Worm (Caenorhabditis elegans) whole organism, young adult: ENCODE measurements around the gene rps-1.

Source experiments
- B0035.1 ChIP-seq: sonication (generic microtip); optimal IDR thresholded peaks from 2 replicates; lab custom pipeline; 2016; ENCODE audit warnings: missing genetic modification characterization, mild to moderate bottlenecking, missing compliant biosample characterization, missing genotype, missing genetic modification reagents
- B0336.3 ChIP-seq: fragments of 200-800 bp; sonication (Bioruptor generic); IDR thresholded peaks from 2 replicates; pipeline ENCODE4 v1.3.6; 2022; ENCODE audit warnings: missing genetic modification characterization, missing compliant biosample characterization
- C17E4.6 ChIP-seq: fragments of 200-800 bp; sonication (Bioruptor generic); IDR thresholded peaks from 2 replicates; pipeline ENCODE4 v1.3.6; 2022; ENCODE audit warnings: missing genetic modification reagents, missing genetic modification characterization, missing compliant biosample characterization
- F22D6.2 ChIP-seq: sonication (generic microtip); optimal IDR thresholded peaks from 2 replicates; lab custom pipeline; 2016; ENCODE audit warnings: mild to moderate bottlenecking, missing genetic modification characterization, missing compliant biosample characterization
- T07F8.4 ChIP-seq: sonication (generic microtip); optimal IDR thresholded peaks from 2 replicates; lab custom pipeline; 2016; ENCODE audit warnings: mild to moderate bottlenecking, missing genetic modification characterization, moderate library complexity, missing compliant biosample characterization
- Y53G8AR.9 ChIP-seq: fragments of 200-800 bp; sonication (Bioruptor generic); conservative IDR thresholded peaks from 2 replicates; pipeline ENCODE4 v1.3.6; 2022; ENCODE audit warnings: missing genetic modification reagents, missing genetic modification characterization, missing compliant biosample characterization
- Y56A3A.18 ChIP-seq: fragments of 200-800 bp; sonication (Bioruptor generic); IDR thresholded peaks from 2 replicates; pipeline ENCODE4 v1.3.6; 2022; ENCODE audit warnings: missing genetic modification reagents, missing genetic modification characterization, missing compliant biosample characterization
- ZK185.1 ChIP-seq: sonication (generic microtip); optimal IDR thresholded peaks from 2 replicates; lab custom pipeline; 2016; ENCODE audit warnings: mild to moderate bottlenecking, missing genetic modification characterization, missing compliant biosample characterization; ENCODE audit not compliant: poor library complexity, severe bottlenecking
- aptf-2 ChIP-seq: fragments of 200-800 bp; sonication (Bioruptor generic); conservative IDR thresholded peaks from 2 replicates; pipeline ENCODE4 v1.3.6; 2022; ENCODE audit warnings: missing genetic modification reagents, missing genetic modification characterization, missing compliant biosample characterization
- attf-3 ChIP-seq: fragments of 200-800 bp; sonication (Bioruptor generic); conservative IDR thresholded peaks from 2 replicates; pipeline ENCODE4 v1.3.6; 2022; ENCODE audit warnings: missing genetic modification reagents, missing genetic modification characterization, missing compliant biosample characterization
- attf-5 ChIP-seq: fragments of 200-800 bp; sonication (Bioruptor generic); optimal IDR thresholded peaks from 2 replicates; lab custom pipeline; 2018; ENCODE audit warnings: mild to moderate bottlenecking, missing genetic modification characterization, missing compliant biosample characterization
- attf-6 ChIP-seq: fragments of 200-800 bp; sonication (Bioruptor generic); IDR thresholded peaks from 2 replicates; pipeline ENCODE4 v1.3.6; 2022; ENCODE audit warnings: missing genetic modification reagents, missing genetic modification characterization, missing compliant biosample characterization
- ccch-3 ChIP-seq: fragments of 200-800 bp; sonication (Bioruptor generic); optimal IDR thresholded peaks from 2 replicates; lab custom pipeline; 2018; ENCODE audit warnings: mild to moderate bottlenecking, missing genetic modification characterization, missing compliant biosample characterization
- cebp-1 ChIP-seq, 2 experiments: fragments of 200-800 bp in 1 of 2; sonication (Bioruptor generic) in 1 of 2; sonication (generic microtip) in 1 of 2; IDR thresholded peaks in 1 of 2; optimal IDR thresholded peaks in 1 of 2; 2 replicates each; pipeline versions ENCODE4 v1.3.6 to Lab custom; 2017 to 2022; ENCODE audit warnings: missing compliant biosample characterization in 2 of 2, missing genetic modification characterization in 2 of 2, mild to moderate bottlenecking in 1 of 2, missing genetic modification reagents in 1 of 2, moderate library complexity in 1 of 2
- ceh-100 ChIP-seq: fragments of 200-800 bp; sonication (Bioruptor generic); IDR thresholded peaks from 2 replicates; pipeline ENCODE4 v1.3.6; 2022; ENCODE audit warnings: missing genetic modification reagents, missing genetic modification characterization, missing compliant biosample characterization
- ceh-40 ChIP-seq: fragments of 200-800 bp; sonication (Bioruptor generic); IDR thresholded peaks from 2 replicates; pipeline ENCODE4 v1.3.6; 2022; ENCODE audit warnings: missing genetic modification characterization, missing compliant biosample characterization
- chd-7 ChIP-seq: sonication (generic microtip); optimal IDR thresholded peaks from 2 replicates; lab custom pipeline; 2016; ENCODE audit warnings: mild to moderate bottlenecking, missing genetic modification characterization, moderate library complexity, missing compliant biosample characterization
- egl-18 ChIP-seq: fragments of 200-800 bp; sonication (Bioruptor generic); IDR thresholded peaks from 2 replicates; pipeline ENCODE4 v1.3.6; 2022; ENCODE audit warnings: missing genetic modification reagents, missing genetic modification characterization, missing compliant biosample characterization
- egl-44 ChIP-seq: fragments of 200-800 bp; sonication (Bioruptor generic); IDR thresholded peaks from 2 replicates; pipeline ENCODE4 v1.3.6; 2022; ENCODE audit warnings: missing genetic modification reagents, missing genetic modification characterization, missing compliant biosample characterization
- ekl-4 ChIP-seq: fragments of 200-800 bp; sonication (Bioruptor generic); IDR thresholded peaks from 2 replicates; pipeline ENCODE4 v1.3.6; 2022; ENCODE audit warnings: missing genetic modification reagents, missing genetic modification characterization, missing compliant biosample characterization
- ets-4 ChIP-seq: fragments of 200-800 bp; sonication (Bioruptor generic); optimal IDR thresholded peaks from 2 replicates; lab custom pipeline; 2018; ENCODE audit warnings: mild to moderate bottlenecking, missing genetic modification characterization, missing compliant biosample characterization
- him-1 ChIP-seq: sonication (generic microtip); optimal IDR thresholded peaks from 2 replicates; lab custom pipeline; 2016; ENCODE audit warnings: missing genotype, missing genetic modification reagents, missing genetic modification characterization, missing compliant biosample characterization
- hlh-12 ChIP-seq: sonication (generic microtip); optimal IDR thresholded peaks from 2 replicates; lab custom pipeline; 2016; ENCODE audit warnings: missing genetic modification characterization, missing compliant biosample characterization
- hlh-26 ChIP-seq: fragments of 200-800 bp; sonication (Bioruptor generic); conservative IDR thresholded peaks from 2 replicates; pipeline ENCODE4 v1.3.6; 2022; ENCODE audit warnings: missing genetic modification reagents, missing genetic modification characterization, missing compliant biosample characterization
- hmg-1.2 ChIP-seq: fragments of 200-800 bp; sonication (Bioruptor generic); IDR thresholded peaks from 2 replicates; pipeline ENCODE4 v1.3.6; 2022; ENCODE audit warnings: missing genetic modification reagents, missing genetic modification characterization, missing compliant biosample characterization
- hmg-20 ChIP-seq: fragments of 200-800 bp; sonication (Bioruptor generic); IDR thresholded peaks from 2 replicates; pipeline ENCODE4 v1.3.6; 2022; ENCODE audit warnings: missing genetic modification reagents, missing genetic modification characterization, missing compliant biosample characterization
- lin-40 ChIP-seq: sonication (generic microtip); optimal IDR thresholded peaks from 2 replicates; lab custom pipeline; 2016; ENCODE audit warnings: missing genetic modification characterization, mild to moderate bottlenecking, missing compliant biosample characterization, missing genotype, missing genetic modification reagents
- madf-10 ChIP-seq: sonication (generic microtip); optimal IDR thresholded peaks from 2 replicates; lab custom pipeline; 2016; ENCODE audit warnings: mild to moderate bottlenecking, missing genetic modification characterization, missing compliant biosample characterization
- madf-6 ChIP-seq: fragments of 200-800 bp; sonication (Bioruptor generic); IDR thresholded peaks from 2 replicates; pipeline ENCODE4 v1.3.6; 2022; ENCODE audit warnings: missing genetic modification reagents, missing genetic modification characterization, missing compliant biosample characterization
- madf-8 ChIP-seq: fragments of 200-800 bp; sonication (Bioruptor generic); conservative IDR thresholded peaks from 2 replicates; pipeline ENCODE4 v1.3.6; 2022; ENCODE audit warnings: missing genetic modification reagents, missing genetic modification characterization, missing compliant biosample characterization
- nfyb-1 ChIP-seq: fragments of 200-800 bp; sonication (Bioruptor generic); IDR thresholded peaks from 2 replicates; pipeline ENCODE4 v1.3.6; 2022; ENCODE audit warnings: missing genetic modification reagents, missing genetic modification characterization, missing compliant biosample characterization
- nhr-80 ChIP-seq: sonication (generic microtip); optimal IDR thresholded peaks from 2 replicates; lab custom pipeline; 2016; ENCODE audit warnings: missing genetic modification characterization, missing compliant biosample characterization
- nhr-90 ChIP-seq: sonication (generic microtip); optimal IDR thresholded peaks from 2 replicates; lab custom pipeline; 2016; ENCODE audit warnings: missing genotype, mild to moderate bottlenecking, missing genetic modification characterization, missing compliant biosample characterization
- pbrm-1 ChIP-seq: fragments of 200-800 bp; sonication (Bioruptor generic); IDR thresholded peaks from 2 replicates; pipeline ENCODE4 v1.3.6; 2022; ENCODE audit warnings: missing genetic modification reagents, missing genetic modification characterization, missing compliant biosample characterization
- rpc-1 ChIP-seq, 2 experiments: fragments of 150-350 bp in 1 of 2; sonication (generic microtip) in 1 of 2; optimal IDR thresholded peaks; 2 replicates each; lab custom pipeline; 2014 to 2018; ENCODE audit warnings: missing biosample characterization in 1 of 2, missing genetic modification characterization in 1 of 2, missing genetic modification reagents in 1 of 2, missing genotype in 1 of 2
- snpc-4 ChIP-seq, 5 experiments: fragments of 150-350 bp in 1 of 5; sonication (generic microtip) in 4 of 5; optimal IDR thresholded peaks; 2 replicates each; lab custom pipeline; 2014 to 2018; ENCODE audit warnings: missing genetic modification characterization in 5 of 5, missing biosample characterization in 3 of 5, antibody characterized with exemption in 2 of 5, mild to moderate bottlenecking in 2 of 5, missing compliant biosample characterization in 2 of 5, missing genotype in 2 of 5, moderate library complexity in 2 of 5, missing genetic modification reagents in 1 of 5
- tbp1 ChIP-seq: fragments of 200-800 bp; sonication (Bioruptor generic); optimal IDR thresholded peaks from 2 replicates; lab custom pipeline; 2018; ENCODE audit warnings: mild to moderate bottlenecking, missing genetic modification characterization, missing compliant biosample characterization
- tbx-9 ChIP-seq: sonication (generic microtip); optimal IDR thresholded peaks from 2 replicates; lab custom pipeline; 2016; ENCODE audit warnings: borderline replicate concordance, missing genetic modification characterization, inconsistent platforms, missing compliant biosample characterization
- unc-62 ChIP-seq: fragments of 150-350 bp; optimal IDR thresholded peaks from 2 replicates; lab custom pipeline; 2014; ENCODE audit warnings: missing biosample characterization, missing genetic modification reagents, missing genetic modification characterization
- zfh-2 ChIP-seq: fragments of 200-800 bp; sonication (Bioruptor generic); conservative IDR thresholded peaks from 2 replicates; pipeline ENCODE4 v1.3.6; 2022; ENCODE audit warnings: missing genetic modification reagents, missing genetic modification characterization, missing compliant biosample characterization
- ztf-26 ChIP-seq: sonication (generic microtip); optimal IDR thresholded peaks from 2 replicates; lab custom pipeline; 2017; ENCODE audit warnings: missing genetic modification characterization, missing compliant biosample characterization
- ztf-6 ChIP-seq: fragments of 200-800 bp; sonication (Bioruptor generic); IDR thresholded peaks from 2 replicates; pipeline ENCODE4 v1.3.6; 2022; ENCODE audit warnings: missing genetic modification reagents, missing genetic modification characterization, missing compliant biosample characterization

Gene rps-1

DNA sequence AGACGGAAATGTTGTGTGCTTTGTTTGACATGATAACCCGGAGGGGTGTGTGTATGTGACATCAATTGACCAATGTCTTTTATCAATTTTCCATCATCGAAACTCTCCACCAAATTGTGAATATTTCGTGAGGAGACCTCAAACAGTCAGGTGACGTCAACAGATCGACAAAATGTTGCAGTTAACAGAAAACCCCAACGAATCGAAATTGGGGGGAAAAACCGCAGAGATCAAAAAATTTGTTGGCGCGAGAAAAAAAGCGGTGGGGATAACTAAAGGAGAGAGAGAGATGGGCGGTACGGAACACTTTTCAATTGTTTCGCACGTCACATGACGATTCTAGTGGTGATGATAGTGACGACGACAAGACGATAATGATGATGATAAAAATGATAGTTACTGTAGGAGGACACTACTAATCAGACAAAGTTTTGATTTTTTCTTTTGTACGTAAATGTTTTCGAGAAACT lies 18.9 kb downstream of the rps-1 start (continued):
- TF ChIP-seq nhr-90 (tag; lab: Kevin White, UChicago) (no peak), aptf-2 (GFP tag; lab: Robert Waterston, UW) (no peak), ceh-100 (GFP tag; lab: Robert Waterston, UW) (no peak), madf-6 (0 out of 2 replicates have a peak, but pooled peaks have one; percentile 16), egl-18 (GFP tag; lab: Robert Waterston, UW) (no peak), T07F8.4 (tag; lab: Kevin White, UChicago) (no peak)

DNA sequence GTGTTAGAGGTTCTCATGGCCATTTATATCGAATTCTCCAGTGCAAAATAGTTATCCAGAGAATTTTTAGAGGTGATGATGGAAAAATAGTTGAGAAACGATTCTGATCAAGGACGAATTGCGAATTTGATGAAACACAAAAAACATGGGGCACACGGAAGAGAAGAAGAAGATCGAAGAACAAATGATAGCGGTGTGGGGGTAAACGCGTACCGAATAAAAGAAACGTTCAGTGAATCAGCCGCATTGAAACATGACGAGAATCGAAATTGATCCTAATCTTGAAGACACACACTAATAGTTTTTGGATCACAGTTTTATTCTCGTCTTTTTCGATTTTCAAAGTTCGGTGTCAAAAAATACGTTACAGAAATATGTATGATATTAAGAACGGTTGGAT lies 19.5 kb downstream of the rps-1 start:
- TF ChIP-seq attf-6 (GFP tag; lab: Robert Waterston, UW) (no peak), nfyb-1 (peak; percentile 14; the same call in 1 of the 2 replicates)
- TF ChIP-seq, all 124 proteins: peak for 1

DNA sequence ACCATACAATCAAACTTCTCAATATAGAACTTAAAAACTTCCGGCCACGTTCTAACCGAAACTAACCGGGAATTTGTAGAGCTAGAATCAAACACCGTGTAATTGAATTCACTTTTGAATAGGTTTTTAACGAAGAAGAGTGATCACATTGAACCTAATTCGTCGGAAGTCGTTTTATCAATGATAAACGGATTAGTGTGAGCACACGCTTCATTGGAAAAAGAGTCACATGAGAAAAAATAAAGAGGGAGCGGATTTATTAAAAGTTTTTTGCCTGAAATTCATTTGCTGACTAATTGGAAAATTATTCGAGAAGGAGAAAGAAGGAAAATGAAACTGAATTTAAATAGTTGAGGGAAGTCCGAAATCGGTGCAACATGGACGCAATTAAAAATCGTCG lies 20.0 kb downstream of the rps-1 start:
- no peak for TF ChIP-seq hlh-26 (GFP tag; lab: Robert Waterston, UW)
- TF ChIP-seq ccch-3 (GFP tag; lab: Kevin White, UChicago), result no peak
- TF ChIP-seq ceh-40 (GFP tag; lab: Robert Waterston, UW), result no peak
- no peak for TF ChIP-seq B0035.1 (tag; lab: Kevin White, UChicago)
- TF ChIP-seq hmg-20 (GFP tag; lab: Robert Waterston, UW), result no peak
- TF ChIP-seq Y53G8AR.9 (GFP tag; lab: Robert Waterston, UW), result no peak
- TF ChIP-seq F22D6.2 (tag; lab: Kevin White, UChicago), result no peak

DNA sequence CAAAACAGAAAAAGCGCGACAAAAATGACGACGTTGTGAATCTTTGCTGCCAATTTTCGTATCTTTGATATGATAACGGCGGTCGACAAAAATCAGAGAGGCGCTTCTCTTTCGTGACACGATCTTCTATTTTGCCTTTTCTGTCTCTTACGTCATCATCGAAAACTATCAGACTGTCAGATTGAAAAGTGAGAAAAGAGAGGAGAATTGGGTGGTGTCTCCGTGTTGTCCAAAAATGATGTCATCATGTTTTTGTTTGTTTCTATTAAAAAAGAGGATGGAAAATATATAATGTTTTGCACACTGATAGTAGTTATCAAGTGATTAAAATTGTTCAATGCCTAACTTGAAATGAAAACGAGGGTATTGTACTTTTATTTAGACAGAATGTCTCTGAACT lies 20.4 kb downstream of the rps-1 start:
- TF ChIP-seq tbp1 (GFP tag; lab: Kevin White, UChicago) (peak; percentile 42), B0336.3 (peak; percentile 68), nfyb-1 (peak; percentile 82), nhr-80 (tag; lab: Kevin White, UChicago) (peak; percentile 93), egl-44 (0 out of 2 replicates have a peak, but pooled peaks have one; percentile 31), tbx-9 (no peak), zfh-2 (GFP tag; lab: Robert Waterston, UW) (no peak), rpc-1 (optimal IDR thresholded peaks at IDR 0.05; lab: Kevin White, UChicago) (no peak), rpc-1 (tag; optimal IDR thresholded peaks at IDR 0.05; lab: Kevin White, UChicago) (no peak), attf-3 (GFP tag; lab: Robert Waterston, UW) (no peak), madf-10 (tag; lab: Kevin White, UChicago) (peak; percentile 20), ZK185.1 (tag; lab: Kevin White, UChicago) (peak; percentile 63), attf-6 (GFP tag; lab: Robert Waterston, UW) (no peak), attf-5 (peak; percentile 39), C17E4.6 (no peak), hmg-1.2 (GFP tag; lab: Robert Waterston, UW) (no peak), ztf-26 (tag; lab: Kevin White, UChicago) (peak; percentile 9), ets-4 (GFP tag; lab: Kevin White, UChicago) (no peak), hlh-12 (tag; lab: Kevin White, UChicago) (no peak), snpc-4 (GFP tag; optimal IDR thresholded peaks at IDR 0.05; lab: Kevin White, UChicago) (no peak), snpc-4 (tag; optimal IDR thresholded peaks at IDR 0.05; lab: Kevin White, UChicago) (peak in 1 of 4 experiments; percentile 7), unc-62 (peak; percentile 87), chd-7 (peak; percentile 19), madf-8 (no peak), ztf-6 (GFP tag; lab: Robert Waterston, UW) (no peak), pbrm-1 (0 out of 2 replicates have a peak, but pooled peaks have one; percentile 13), him-1 (tag; lab: Kevin White, UChicago) (no peak), Y56A3A.18 (GFP tag; lab: Robert Waterston, UW) (0 out of 2 replicates have a peak, but pooled peaks have one; percentile 56), ekl-4 (GFP tag; lab: Robert Waterston, UW) (no peak), cebp-1 (GFP tag; IDR thresholded peaks at IDR 0.05; lab: Robert Waterston, UW) (no peak), cebp-1 (tag; optimal IDR thresholded peaks at IDR 0.05; lab: Kevin White, UChicago) (peak; percentile 44), lin-40 (tag; lab: Kevin White, UChicago) (peak; percentile 36)
